Fruit fly (Drosophila melanogaster): ENCODE results near the gene santa-maria.

The santa-maria gene

dm6 chr2L:7419408-7420304 lies 31.4 kb downstream of the santa-maria start (continued):
- peak; percentile 61 for TF ChIP-seq CG1832 (GFP tag; optimal IDR thresholded peaks at IDR 0.05)
- TF ChIP-seq lbe (GFP tag; optimal IDR thresholded peaks at IDR 0.05): no peak
- peak; percentile 38 for TF ChIP-seq CG7839 (tag; optimal IDR thresholded peaks at IDR 0.05)
- TF ChIP-seq Hand (GFP tag; optimal IDR thresholded peaks at IDR 0.05): peak; percentile 40
- no peak for TF ChIP-seq CG34224 (GFP tag; IDR thresholded peaks at IDR 0.05; ENCODE audit: partially characterized antibody)
- no peak for TF ChIP-seq fd3F (GFP tag; optimal IDR thresholded peaks at IDR 0.05)
- TF ChIP-seq CG42726 (GFP tag; IDR thresholded peaks at IDR 0.05; ENCODE audit: partially characterized antibody): peak; percentile 18; the same call in 1 of the 2 replicates
- no peak for TF ChIP-seq nerfin-2 (GFP tag; IDR thresholded peaks at IDR 0.05; ENCODE audit: partially characterized antibody)
- peak; percentile 27 for TF ChIP-seq Ets65A (GFP tag)
- no peak for TF ChIP-seq gro (GFP tag; optimal IDR thresholded peaks at IDR 0.05)
- TF ChIP-seq CG14441 (GFP tag; IDR thresholded peaks at IDR 0.05): no peak
- 0 out of 2 replicates have a peak, but pooled peaks have one; percentile 35 for TF ChIP-seq slbo (GFP tag; IDR thresholded peaks at IDR 0.05)
- TF ChIP-seq inv (GFP tag; IDR thresholded peaks at IDR 0.05; ENCODE audit: partially characterized antibody): no peak
- TF ChIP-seq Fer3 (tag; optimal IDR thresholded peaks at IDR 0.05): peak; percentile 32
- TF ChIP-seq pho (GFP tag; optimal IDR thresholded peaks at IDR 0.05): no peak
- TF ChIP-seq CG13287 (GFP tag; IDR thresholded peaks at IDR 0.05; ENCODE audit: partially characterized antibody): no peak
- peak; percentile 93 for TF ChIP-seq CG12155 (GFP tag; optimal IDR thresholded peaks at IDR 0.05)
- peak; percentile 11; the same call in 1 of the 2 replicates for TF ChIP-seq lmd (GFP tag; IDR thresholded peaks at IDR 0.05)
- TF ChIP-seq CG1602 (GFP tag; optimal IDR thresholded peaks at IDR 0.05): no peak
- no peak for TF ChIP-seq CG10147 (GFP tag; optimal IDR thresholded peaks at IDR 0.05)
- no peak for TF ChIP-seq ttk (GFP tag; IDR thresholded peaks at IDR 0.05)
- TF ChIP-seq Pdp1 (GFP tag; optimal IDR thresholded peaks at IDR 0.05): no peak
- no peak for TF ChIP-seq Spps (tag; optimal IDR thresholded peaks at IDR 0.05)
- no peak for TF ChIP-seq eyg (GFP tag; optimal IDR thresholded peaks at IDR 0.05)
- peak; percentile 32; the same call in 1 of the 2 replicates for TF ChIP-seq CG9215 (GFP tag; IDR thresholded peaks at IDR 0.05)
- peak; percentile 22 for TF ChIP-seq CG30403 (GFP tag; optimal IDR thresholded peaks at IDR 0.05)
- TF ChIP-seq Dip3 (GFP tag; optimal IDR thresholded peaks at IDR 0.05): peak; percentile 7
- no peak for TF ChIP-seq CG30431 (GFP tag; optimal IDR thresholded peaks at IDR 0.05)
- TF ChIP-seq Sry-β (GFP tag; optimal IDR thresholded peaks at IDR 0.05): no peak
- 0 out of 3 replicates have a peak, but pooled peaks have one; percentile 38 for TF ChIP-seq Opbp (GFP tag; IDR thresholded peaks at IDR 0.05; ENCODE audit: partially characterized antibody)
- TF ChIP-seq Hmr (GFP tag; optimal IDR thresholded peaks at IDR 0.05): peak; percentile 35
- no peak for TF ChIP-seq tgo (GFP tag; IDR thresholded peaks at IDR 0.05)
- no peak for TF ChIP-seq odd (GFP tag; optimal IDR thresholded peaks at IDR 0.05)
- no peak for TF ChIP-seq pfk (GFP tag; optimal IDR thresholded peaks at IDR 0.05)
- TF ChIP-seq CG7271 (tag; optimal IDR thresholded peaks at IDR 0.05): no peak
- no peak for TF ChIP-seq CG9437 (GFP tag; optimal IDR thresholded peaks at IDR 0.05)
- peak; percentile 70; the same call in 2 of the 3 replicates for TF ChIP-seq CG6791 (GFP tag; IDR thresholded peaks at IDR 0.05; ENCODE audit: partially characterized antibody)
- TF ChIP-seq CG7987 (GFP tag; optimal IDR thresholded peaks at IDR 0.05): no peak
- peak; percentile 54; the same call in 1 of the 2 replicates for TF ChIP-seq Drgx (GFP tag; IDR thresholded peaks at IDR 0.05)
- TF ChIP-seq CrebB (tag; optimal IDR thresholded peaks at IDR 0.05): no peak
- peak; percentile 21 for TF ChIP-seq cwo (GFP tag; optimal IDR thresholded peaks at IDR 0.05)
- 0 out of 2 replicates have a peak, but pooled peaks have one; percentile 9 for TF ChIP-seq HLH3B (GFP tag; IDR thresholded peaks at IDR 0.05)
- no peak for TF ChIP-seq CG6254 (GFP tag; optimal IDR thresholded peaks at IDR 0.05)
- peak; percentile 22 for TF ChIP-seq lab (GFP tag; optimal IDR thresholded peaks at IDR 0.05)
- peak; percentile 36 for TF ChIP-seq PHDP (tag; optimal IDR thresholded peaks at IDR 0.05)
- no peak for TF ChIP-seq CG4854 (GFP tag; optimal IDR thresholded peaks at IDR 0.05)
- no peak for TF ChIP-seq shn (GFP tag; optimal IDR thresholded peaks at IDR 0.05)
